Worm (Caenorhabditis elegans) whole organism, L3 larva: ENCODE data around the gene sun-1.

Experiments used
- ama-1 ChIP-seq: fragments of 150-350 bp; optimal IDR thresholded peaks from 2 replicates; lab custom pipeline; 2018
- daf-12 ChIP-seq: fragments of 150-350 bp; optimal IDR thresholded peaks from 2 replicates; lab custom pipeline; 2014; ENCODE audit warnings: missing biosample characterization, missing genetic modification reagents, missing genetic modification characterization
- elt-2 ChIP-seq: sonication (generic microtip); optimal IDR thresholded peaks from 2 replicates; lab custom pipeline; 2016; ENCODE audit warnings: missing genetic modification reagents, mild to moderate bottlenecking, missing genetic modification characterization, missing compliant biosample characterization
- fos-1 ChIP-seq: fragments of 150-350 bp; optimal IDR thresholded peaks from 2 replicates; lab custom pipeline; 2014; ENCODE audit warnings: missing biosample characterization, missing genetic modification characterization
- jun-1 ChIP-seq: fragments of 150-350 bp; optimal IDR thresholded peaks from 2 replicates; lab custom pipeline; 2014; ENCODE audit warnings: missing biosample characterization, missing genetic modification reagents, missing genetic modification characterization
- lin-15B ChIP-seq: fragments of 150-350 bp; optimal IDR thresholded peaks from 2 replicates; lab custom pipeline; 2014; ENCODE audit warnings: missing biosample characterization, missing genetic modification characterization
- lin-39 ChIP-seq: fragments of 150-350 bp; optimal IDR thresholded peaks from 2 replicates; lab custom pipeline; 2018; ENCODE audit warnings: missing biosample characterization, missing genetic modification reagents, missing genetic modification characterization
- nhr-12 ChIP-seq: fragments of 150-350 bp; optimal IDR thresholded peaks from 2 replicates; lab custom pipeline; 2014; ENCODE audit warnings: missing biosample characterization, missing genetic modification characterization
- nhr-25 ChIP-seq: sonication (generic microtip); optimal IDR thresholded peaks from 2 replicates; lab custom pipeline; 2017; ENCODE audit warnings: missing biosample characterization, missing genetic modification characterization
- pqm-1 ChIP-seq: fragments of 150-350 bp; optimal IDR thresholded peaks from 2 replicates; lab custom pipeline; 2017; ENCODE audit warnings: missing biosample characterization, missing genetic modification characterization, inconsistent platforms
- unc-39 ChIP-seq: sonication (generic microtip); optimal IDR thresholded peaks from 4 replicates; lab custom pipeline; 2017; ENCODE audit warnings: missing biosample characterization, missing genetic modification characterization
- unc-62 ChIP-seq: fragments of 150-350 bp; sonication (generic microtip); optimal IDR thresholded peaks from 4 replicates; lab custom pipeline; 2014; ENCODE audit warnings: missing biosample characterization, missing genetic modification reagents, missing genetic modification characterization

ce11 chrV:13229538-13229937 is 36.2 kb upstream of the sun-1 start:
- TF ChIP-seq nhr-25 (tag; lab: Kevin White, UChicago) (no peak), lin-15B (tag; lab: Kevin White, UChicago) (no peak), pqm-1 (tag; lab: Kevin White, UChicago) (no peak), daf-12 (no peak), ama-1 (lab: Kevin White, UChicago) (no peak), unc-39 (no peak), fos-1 (no peak), unc-62 (GFP tag; lab: Kevin White, UChicago) (no peak), nhr-12 (tag; lab: Kevin White, UChicago) (no peak), elt-2 (tag; lab: Kevin White, UChicago) (no peak), lin-39 (tag; lab: Kevin White, UChicago) (no peak), jun-1 (tag; lab: Kevin White, UChicago) (no peak)
